Fruit fly (Drosophila melanogaster) whole organism, embryonic: ENCODE measurements around the gene CG17593.
A peak's percentile ranks its signal among the peaks of the same experiment; 100 is the strongest.

Experiments used
- Asciz ChIP-seq: fragments of 200-800 bp; sonication (Bioruptor generic); optimal IDR thresholded peaks from 2 replicates; lab custom pipeline; 2017; ENCODE audit warnings: missing biosample characterization, mild to moderate bottlenecking, missing genetic modification characterization, missing genetic modification reagents
- Atf3 ChIP-seq: fragments of 200-800 bp; sonication (Bioruptor generic); optimal IDR thresholded peaks from 3 replicates; lab custom pipeline; 2016; ENCODE audit warnings: missing biosample characterization, missing genetic modification characterization
- B-H1 ChIP-seq: fragments of 200-800 bp; sonication (Bioruptor generic); IDR thresholded peaks from 3 replicates; pipeline ENCODE4 v1.3.6; 2022; ENCODE audit warnings: missing biosample characterization, missing genetic modification characterization
- Blimp-1 ChIP-seq: fragments of 200-800 bp; sonication (Bioruptor generic); optimal IDR thresholded peaks from 3 replicates; lab custom pipeline; 2018; ENCODE audit warnings: missing biosample characterization, missing genetic modification characterization, mild to moderate bottlenecking, moderate library complexity, missing genetic modification reagents
- CG10147 ChIP-seq: fragments of 200-800 bp; sonication (Bioruptor generic); optimal IDR thresholded peaks from 2 replicates; lab custom pipeline; 2019; ENCODE audit warnings: missing biosample characterization, mild to moderate bottlenecking, missing genetic modification characterization, moderate library complexity
- CG10209 ChIP-seq: fragments of 200-800 bp; sonication (Bioruptor generic); optimal IDR thresholded peaks from 3 replicates; lab custom pipeline; 2017; ENCODE audit warnings: missing biosample characterization, mild to moderate bottlenecking, missing genetic modification characterization, missing genetic modification reagents
- CG10543 ChIP-seq: fragments of 200-800 bp; sonication (Bioruptor generic); optimal IDR thresholded peaks from 3 replicates; lab custom pipeline; 2017; ENCODE audit warnings: missing biosample characterization, mild to moderate bottlenecking, missing genetic modification characterization, moderate library complexity
- CG10959 ChIP-seq: fragments of 200-800 bp; sonication (Bioruptor generic); IDR thresholded peaks from 2 replicates; pipeline ENCODE4 v1.3.6; 2022; ENCODE audit warnings: missing biosample characterization, missing genetic modification characterization
- CG11504 ChIP-seq: fragments of 200-800 bp; sonication (Bioruptor generic); optimal IDR thresholded peaks from 3 replicates; lab custom pipeline; 2019; ENCODE audit warnings: missing biosample characterization, mild to moderate bottlenecking, missing genetic modification characterization, moderate library complexity
- CG12155 ChIP-seq: fragments of 200-800 bp; sonication (Bioruptor generic); optimal IDR thresholded peaks from 3 replicates; lab custom pipeline; 2016; ENCODE audit warnings: missing biosample characterization, missing genetic modification characterization
- CG12236 ChIP-seq: fragments of 200-800 bp; sonication (Bioruptor generic); optimal IDR thresholded peaks from 2 replicates; lab custom pipeline; 2016; ENCODE audit warnings: missing biosample characterization, missing genetic modification characterization
- CG12942 ChIP-seq: fragments of 200-800 bp; sonication (Bioruptor generic); optimal IDR thresholded peaks from 3 replicates; lab custom pipeline; 2016; ENCODE audit warnings: missing biosample characterization, missing genetic modification characterization
- CG14014 ChIP-seq: fragments of 200-800 bp; sonication (Bioruptor generic); IDR thresholded peaks from 2 replicates; pipeline ENCODE4 v1.3.6; 2022; ENCODE audit warnings: missing biosample characterization, missing genetic modification characterization
- CG15073 ChIP-seq: fragments of 200-800 bp; sonication (Bioruptor generic); optimal IDR thresholded peaks from 2 replicates; lab custom pipeline; 2016; ENCODE audit warnings: missing biosample characterization, missing genetic modification characterization
- CG15696 ChIP-seq: fragments of 200-800 bp; sonication (Bioruptor generic); optimal IDR thresholded peaks from 2 replicates; lab custom pipeline; 2019; ENCODE audit warnings: missing biosample characterization, mild to moderate bottlenecking, missing genetic modification characterization, moderate library complexity
- CG18619 ChIP-seq: fragments of 200-800 bp; sonication (Bioruptor generic); optimal IDR thresholded peaks from 3 replicates; lab custom pipeline; 2017; ENCODE audit warnings: missing biosample characterization, mild to moderate bottlenecking, missing genetic modification characterization
- CG30431 ChIP-seq: fragments of 200-800 bp; sonication (Bioruptor generic); optimal IDR thresholded peaks from 2 replicates; lab custom pipeline; 2017; ENCODE audit warnings: missing biosample characterization, missing genetic modification characterization
- CG3065 ChIP-seq: fragments of 200-800 bp; sonication (Bioruptor generic); optimal IDR thresholded peaks from 2 replicates; lab custom pipeline; 2016; ENCODE audit warnings: missing biosample characterization, missing genetic modification characterization
- CG31365 ChIP-seq: fragments of 200-800 bp; sonication (Bioruptor generic); optimal IDR thresholded peaks from 2 replicates; lab custom pipeline; 2018; ENCODE audit warnings: missing biosample characterization, mild to moderate bottlenecking, missing genetic modification characterization
- CG32532 ChIP-seq: fragments of 200-800 bp; sonication (Bioruptor generic); IDR thresholded peaks from 2 replicates; pipeline ENCODE4 v1.3.6; 2022; ENCODE audit warnings: missing biosample characterization, missing genetic modification characterization
- CG33557 ChIP-seq: fragments of 200-800 bp; sonication (Bioruptor generic); optimal IDR thresholded peaks from 2 replicates; lab custom pipeline; 2019; ENCODE audit warnings: missing biosample characterization, mild to moderate bottlenecking, missing genetic modification characterization, moderate library complexity
- CG3995 ChIP-seq: fragments of 200-800 bp; sonication (Bioruptor generic); optimal IDR thresholded peaks from 3 replicates; lab custom pipeline; 2016; ENCODE audit warnings: missing biosample characterization, missing genetic modification characterization
- CG5245 ChIP-seq: fragments of 200-800 bp; sonication (Bioruptor generic); optimal IDR thresholded peaks from 3 replicates; lab custom pipeline; 2016; ENCODE audit warnings: missing biosample characterization, missing genetic modification characterization
- CG5953 ChIP-seq: fragments of 200-800 bp; sonication (Bioruptor generic); IDR thresholded peaks from 2 replicates; pipeline ENCODE4 v1.3.6; 2022; ENCODE audit warnings: missing biosample characterization, missing genetic modification characterization
- CG9817 ChIP-seq: fragments of 200-800 bp; sonication (Bioruptor generic); optimal IDR thresholded peaks from 2 replicates; lab custom pipeline; 2018; ENCODE audit warnings: missing biosample characterization, mild to moderate bottlenecking, missing genetic modification characterization, moderate library complexity
- CG9876 ChIP-seq: fragments of 200-800 bp; sonication (Bioruptor generic); optimal IDR thresholded peaks from 2 replicates; lab custom pipeline; 2016; ENCODE audit warnings: missing biosample characterization, missing genetic modification characterization
- CG9932 ChIP-seq: fragments of 200-800 bp; sonication (Bioruptor generic); IDR thresholded peaks from 2 replicates; pipeline ENCODE4 v1.3.6; 2022; ENCODE audit warnings: missing biosample characterization, missing genetic modification characterization
- Dip2 ChIP-seq: fragments of 200-800 bp; sonication (Bioruptor generic); IDR thresholded peaks from 2 replicates; pipeline ENCODE4 v1.3.6; 2022; ENCODE audit warnings: missing biosample characterization, missing genetic modification characterization
- Dip3 ChIP-seq: fragments of 200-800 bp; sonication (Bioruptor generic); optimal IDR thresholded peaks from 3 replicates; lab custom pipeline; 2016; ENCODE audit warnings: missing biosample characterization, missing genetic modification characterization
- HHEX ChIP-seq: fragments of 200-800 bp; sonication (Bioruptor generic); optimal IDR thresholded peaks from 3 replicates; lab custom pipeline; 2017; ENCODE audit warnings: missing biosample characterization, mild to moderate bottlenecking, missing genetic modification characterization, missing genetic modification reagents
- HLH3B ChIP-seq: fragments of 200-800 bp; sonication (Bioruptor generic); IDR thresholded peaks from 2 replicates; pipeline ENCODE4 v1.3.6; 2022; ENCODE audit warnings: missing biosample characterization, missing genetic modification characterization
- HLHmδ ChIP-seq: fragments of 200-800 bp; sonication (Bioruptor generic); optimal IDR thresholded peaks from 2 replicates; lab custom pipeline; 2018; ENCODE audit warnings: missing biosample characterization, mild to moderate bottlenecking, missing genetic modification characterization, moderate library complexity
- Nf-YC ChIP-seq: fragments of 200-800 bp; optimal IDR thresholded peaks from 3 replicates; lab custom pipeline; 2019; ENCODE audit warnings: missing biosample characterization, mild to moderate bottlenecking, missing genetic modification characterization, moderate library complexity
- Oli ChIP-seq: fragments of 200-800 bp; sonication (Bioruptor generic); optimal IDR thresholded peaks from 2 replicates; lab custom pipeline; 2018; ENCODE audit warnings: missing biosample characterization, mild to moderate bottlenecking, missing genetic modification characterization, moderate library complexity
- Ptx1 ChIP-seq: fragments of 200-800 bp; sonication (Bioruptor generic); IDR thresholded peaks from 2 replicates; pipeline ENCODE4 v1.3.6; 2022; ENCODE audit warnings: missing biosample characterization, missing genetic modification characterization
- Taf1 ChIP-seq: fragments of 200-800 bp; sonication (Bioruptor generic); IDR thresholded peaks from 2 replicates; pipeline ENCODE4 v1.3.6; 2022; ENCODE audit warnings: missing biosample characterization, missing genetic modification characterization
- ash1 ChIP-seq: fragments of 200-800 bp; sonication (Bioruptor generic); optimal IDR thresholded peaks from 2 replicates; lab custom pipeline; 2018; ENCODE audit warnings: missing biosample characterization, mild to moderate bottlenecking, missing genetic modification characterization
- caup ChIP-seq: fragments of 200-800 bp; sonication (Bioruptor generic); optimal IDR thresholded peaks from 3 replicates; lab custom pipeline; 2017; ENCODE audit warnings: missing biosample characterization, mild to moderate bottlenecking, missing genetic modification characterization, moderate library complexity; ENCODE audit not compliant: severe bottlenecking
- esg ChIP-seq: fragments of 200-800 bp; sonication (Bioruptor generic); conservative IDR thresholded peaks from 2 replicates; pipeline ENCODE4 v1.3.6; 2022; ENCODE audit warnings: missing biosample characterization, missing genetic modification characterization
- ewg ChIP-seq: fragments of 200-800 bp; sonication (Bioruptor generic); optimal IDR thresholded peaks from 3 replicates; lab custom pipeline; 2017; ENCODE audit warnings: mild to moderate bottlenecking, missing biosample characterization, missing genetic modification reagents, missing genetic modification characterization
- gcm2 ChIP-seq: fragments of 200-800 bp; sonication (Bioruptor generic); optimal IDR thresholded peaks from 2 replicates; lab custom pipeline; 2016; ENCODE audit warnings: missing biosample characterization, missing genetic modification characterization
- gt ChIP-seq: fragments of 200-800 bp; sonication (Bioruptor generic); IDR thresholded peaks from 2 replicates; pipeline ENCODE4 v1.3.6; 2022; ENCODE audit warnings: missing biosample characterization, missing genetic modification characterization
- insv ChIP-seq, 2 experiments: fragments of 200-800 bp; sonication (Bioruptor generic); optimal IDR thresholded peaks; 3 replicates each; lab custom pipeline; 2016 to 2018; ENCODE audit warnings: missing biosample characterization in 2 of 2, missing genetic modification characterization in 2 of 2
- jigr1 ChIP-seq: fragments of 200-800 bp; sonication (Bioruptor generic); IDR thresholded peaks from 3 replicates; pipeline ENCODE4 v1.3.6; 2022; ENCODE audit warnings: missing biosample characterization, missing genetic modification characterization
- luna ChIP-seq: fragments of 200-800 bp; sonication (Bioruptor generic); optimal IDR thresholded peaks from 2 replicates; lab custom pipeline; 2016; ENCODE audit warnings: missing biosample characterization, missing genetic modification characterization
- nau ChIP-seq: fragments of 200-800 bp; sonication (Bioruptor generic); optimal IDR thresholded peaks from 3 replicates; lab custom pipeline; 2017; ENCODE audit warnings: missing biosample characterization, mild to moderate bottlenecking, missing genetic modification characterization, missing genetic modification reagents
- pum ChIP-seq: fragments of 200-800 bp; sonication (Bioruptor generic); optimal IDR thresholded peaks from 2 replicates; lab custom pipeline; 2016; ENCODE audit warnings: missing biosample characterization, missing genetic modification characterization
- sima ChIP-seq: fragments of 200-800 bp; sonication (Bioruptor generic); optimal IDR thresholded peaks from 2 replicates; lab custom pipeline; 2016; ENCODE audit warnings: missing biosample characterization, missing genetic modification characterization
- tap ChIP-seq: fragments of 200-800 bp; optimal IDR thresholded peaks from 3 replicates; lab custom pipeline; 2019; ENCODE audit warnings: missing biosample characterization, mild to moderate bottlenecking, missing genetic modification characterization, moderate library complexity
- tin ChIP-seq: fragments of 200-800 bp; sonication (Bioruptor generic); optimal IDR thresholded peaks from 3 replicates; lab custom pipeline; 2016; ENCODE audit warnings: missing biosample characterization, missing genetic modification characterization
- unpg ChIP-seq: fragments of 200-800 bp; sonication (Bioruptor generic); optimal IDR thresholded peaks from 3 replicates; lab custom pipeline; 2018; ENCODE audit warnings: missing biosample characterization, mild to moderate bottlenecking, missing genetic modification characterization, moderate library complexity

The CG17593 gene

DNA sequence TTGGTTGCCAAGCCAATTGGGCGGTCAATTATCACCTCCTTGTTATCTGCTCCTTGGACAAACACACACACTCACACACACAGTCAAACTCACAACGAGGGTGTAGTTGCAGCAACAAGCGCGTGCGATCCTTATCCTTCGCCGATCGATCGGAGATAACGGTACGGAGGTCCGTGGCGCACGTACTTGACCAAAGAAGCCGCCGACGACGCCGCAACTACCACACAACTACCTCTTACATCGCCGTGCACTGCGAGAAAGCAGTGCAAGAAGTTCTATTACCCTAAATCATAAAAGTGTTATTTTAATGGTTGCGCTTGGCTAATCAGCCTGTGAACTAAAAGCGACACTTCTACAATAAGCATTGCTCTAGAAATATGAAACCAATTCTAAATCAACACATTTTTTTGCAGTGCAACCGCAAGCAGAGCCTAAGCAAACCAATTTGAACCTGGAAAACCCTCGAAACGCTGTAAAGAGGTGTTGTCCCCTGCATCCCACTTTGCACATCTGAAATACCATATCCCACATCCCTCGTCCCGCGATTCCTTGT, 18.4 kb downstream of the CG17593 start (continued):
- TF ChIP-seq Blimp-1 (GFP tag; lab: Kevin White, UChicago), result peak; percentile 26
- peak; percentile 17 for TF ChIP-seq Atf3 (GFP tag; lab: Kevin White, UChicago)
- peak; percentile 31 for TF ChIP-seq CG9876 (GFP tag; lab: Kevin White, UChicago)
- no peak for TF ChIP-seq CG14014 (GFP tag; lab: Robert Waterston, UW)
- no peak for TF ChIP-seq CG15073 (GFP tag; lab: Kevin White, UChicago)
- no peak for TF ChIP-seq sima
- no peak for TF ChIP-seq Nf-YC (tag; lab: Kevin White, UChicago)
- TF ChIP-seq HLH3B (GFP tag; lab: Robert Waterston, UW), result no peak
- TF ChIP-seq CG18619 (GFP tag; lab: Kevin White, UChicago), result no peak
- peak; percentile 56 for TF ChIP-seq unpg (GFP tag; lab: Kevin White, UChicago)
- TF ChIP-seq Ptx1 (GFP tag; lab: Robert Waterston, UW), result peak; percentile 49
- TF ChIP-seq CG10209 (GFP tag; lab: Kevin White, UChicago), result peak; percentile 27
- TF ChIP-seq CG33557 (GFP tag; lab: Kevin White, UChicago), result no peak
- TF ChIP-seq gt (GFP tag; lab: Robert Waterston, UW), result no peak
- TF ChIP-seq Dip3, result no peak
- no peak for TF ChIP-seq nau
- no peak for TF ChIP-seq ash1 (GFP tag; lab: Kevin White, UChicago)
- TF ChIP-seq CG3995, result no peak
- TF ChIP-seq CG15696 (tag; lab: Kevin White, UChicago), result peak; percentile 88
- peak; percentile 40 for TF ChIP-seq tin (GFP tag; lab: Kevin White, UChicago)
- no peak for TF ChIP-seq CG32532 (GFP tag; lab: Robert Waterston, UW)
- TF ChIP-seq CG9817 (tag; lab: Kevin White, UChicago), result no peak
- TF ChIP-seq CG30431 (GFP tag; lab: Kevin White, UChicago), result peak; percentile 85
- no peak for TF ChIP-seq luna (GFP tag; lab: Kevin White, UChicago)
- no peak for TF ChIP-seq jigr1 (GFP tag; lab: Robert Waterston, UW)
- TF ChIP-seq CG12155 (GFP tag; lab: Kevin White, UChicago), result peak; percentile 45
- TF ChIP-seq esg, result 0 out of 2 replicates have a peak, but pooled peaks have one; percentile 16
- peak; percentile 51 for TF ChIP-seq CG11504 (tag; lab: Kevin White, UChicago)
- peak; percentile 82 for TF ChIP-seq CG10959 (GFP tag; lab: Robert Waterston, UW)
- no peak for TF ChIP-seq CG9932 (GFP tag; lab: Robert Waterston, UW)
- no peak for TF ChIP-seq insv (GFP tag; optimal IDR thresholded peaks at IDR 0.05; lab: Kevin White, UChicago)
- TF ChIP-seq HHEX (GFP tag; lab: Kevin White, UChicago), result no peak
- TF ChIP-seq gcm2 (GFP tag; lab: Kevin White, UChicago), result no peak
- TF ChIP-seq HLHmδ, result no peak
- TF ChIP-seq Oli (tag; lab: Kevin White, UChicago), result peak; percentile 56
- no peak for TF ChIP-seq CG10147 (GFP tag; lab: Kevin White, UChicago)
- TF ChIP-seq CG31365 (tag; lab: Kevin White, UChicago), result no peak
- TF ChIP-seq CG10543 (GFP tag; lab: Kevin White, UChicago), result no peak
- TF ChIP-seq CG12942, result peak; percentile 28
- no peak for TF ChIP-seq caup (GFP tag; lab: Kevin White, UChicago)
- TF ChIP-seq B-H1, result no peak
- peak; percentile 34 for TF ChIP-seq CG3065 (GFP tag; lab: Kevin White, UChicago)
- no peak for TF ChIP-seq tap (tag; lab: Kevin White, UChicago)
- no peak for TF ChIP-seq Taf1
- no peak for TF ChIP-seq ewg (GFP tag; lab: Kevin White, UChicago)
- TF ChIP-seq CG5245 (GFP tag; lab: Kevin White, UChicago), result peak; percentile 58
- no peak for TF ChIP-seq CG5953
- TF ChIP-seq Dip2 (GFP tag; lab: Robert Waterston, UW), result no peak
- TF ChIP-seq pum (GFP tag; lab: Kevin White, UChicago), result peak; percentile 46
- TF ChIP-seq Asciz, result no peak
- TF ChIP-seq CG12236 (GFP tag; lab: Kevin White, UChicago), result peak; percentile 22
